Fruit fly (Drosophila melanogaster): ENCODE results near the gene Uros1.

The Uros1 gene

DNA sequence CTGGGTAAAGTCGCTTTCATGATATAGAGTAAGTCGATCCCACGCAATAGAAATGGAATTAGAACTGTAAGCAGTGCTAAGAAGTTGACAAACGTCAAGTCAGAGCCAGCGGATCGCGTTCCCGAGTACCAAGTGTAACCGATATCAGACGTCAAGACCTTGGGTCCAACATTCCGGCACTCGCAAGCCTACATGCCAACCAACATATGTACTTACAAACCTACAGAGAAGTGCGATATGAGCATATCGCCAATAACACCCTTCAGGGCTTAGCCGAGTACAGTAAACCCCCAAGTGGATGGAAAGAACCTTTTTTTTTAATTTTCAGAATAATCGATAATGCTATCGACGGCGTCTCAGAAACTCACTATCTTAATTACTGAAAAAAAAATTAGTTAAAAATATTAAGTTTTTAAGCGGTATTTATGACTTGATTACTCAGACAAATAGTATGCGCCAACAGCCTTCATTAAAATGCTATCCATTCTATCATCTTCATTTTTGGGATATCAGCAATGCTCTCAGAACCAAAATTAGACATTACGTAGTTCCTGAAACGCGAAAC is 7.5 kb downstream of the Uros1 start (continued):
- TF ChIP-seq sc (optimal IDR thresholded peaks at IDR 0.05): no peak
- TF ChIP-seq sc (GFP tag; optimal IDR thresholded peaks at IDR 0.05): no peak
- no peak for TF ChIP-seq ac (GFP tag; optimal IDR thresholded peaks at IDR 0.05)
- TF ChIP-seq Dbx (GFP tag; IDR thresholded peaks at IDR 0.05): peak; percentile 78; the same call in 2 of the 3 replicates
- TF ChIP-seq CG15479 (GFP tag; optimal IDR thresholded peaks at IDR 0.05): no peak
- TF ChIP-seq kni (GFP tag; optimal IDR thresholded peaks at IDR 0.05): no peak
- TF ChIP-seq Six4 (GFP tag; optimal IDR thresholded peaks at IDR 0.05): no peak
- TF ChIP-seq cwo (GFP tag; optimal IDR thresholded peaks at IDR 0.05): peak; percentile 67
- TF ChIP-seq HLH3B (GFP tag; IDR thresholded peaks at IDR 0.05): peak; percentile 55
- TF ChIP-seq CG4854 (GFP tag; optimal IDR thresholded peaks at IDR 0.05): peak; percentile 6
- TF ChIP-seq ind (GFP tag; optimal IDR thresholded peaks at IDR 0.05): peak; percentile 57
- TF ChIP-seq stwl (tag; optimal IDR thresholded peaks at IDR 0.05): no peak
- peak; percentile 72 for TF ChIP-seq CG7839 (tag; optimal IDR thresholded peaks at IDR 0.05)
- TF ChIP-seq run (tag; optimal IDR thresholded peaks at IDR 0.05): peak; percentile 3
- no peak for TF ChIP-seq CG8290 (GFP tag; optimal IDR thresholded peaks at IDR 0.05)
- TF ChIP-seq CG8290 (tag; optimal IDR thresholded peaks at IDR 0.05): no peak
- no peak for TF ChIP-seq CG3163 (GFP tag; optimal IDR thresholded peaks at IDR 0.05)
- 0 out of 3 replicates have a peak, but pooled peaks have one; percentile 46 for TF ChIP-seq so (GFP tag; IDR thresholded peaks at IDR 0.05)
- no peak for TF ChIP-seq Lpt (GFP tag; optimal IDR thresholded peaks at IDR 0.05)
- no peak for TF ChIP-seq gsb-n (tag; optimal IDR thresholded peaks at IDR 0.05)
- peak; percentile 38 for TF ChIP-seq Bteb2 (GFP tag; optimal IDR thresholded peaks at IDR 0.05)
- no peak for TF ChIP-seq CG30431 (GFP tag; optimal IDR thresholded peaks at IDR 0.05)
- no peak for TF ChIP-seq CG33213 (GFP tag; optimal IDR thresholded peaks at IDR 0.05)
- TF ChIP-seq CG11085 (GFP tag; IDR thresholded peaks at IDR 0.05): peak; percentile 43; the same call in 1 of the 2 replicates
- TF ChIP-seq Trl (optimal IDR thresholded peaks at IDR 0.05): no peak
- peak; percentile 37 for TF ChIP-seq Trl (GFP tag; optimal IDR thresholded peaks at IDR 0.05)
- TF ChIP-seq CG6272 (GFP tag; IDR thresholded peaks at IDR 0.05): 0 out of 2 replicates have a peak, but pooled peaks have one; percentile 16
- no peak for TF ChIP-seq amos (GFP tag; IDR thresholded peaks at IDR 0.05; ENCODE audit: partially characterized antibody)
- TF ChIP-seq dpn (GFP tag; optimal IDR thresholded peaks at IDR 0.05): peak; percentile 32 to 44
- peak; percentile 71 for TF ChIP-seq CG13296 (GFP tag; optimal IDR thresholded peaks at IDR 0.05)
- no peak for TF ChIP-seq HLHmδ (GFP tag; optimal IDR thresholded peaks at IDR 0.05)
- peak; percentile 1 for TF ChIP-seq tio (GFP tag; optimal IDR thresholded peaks at IDR 0.05)
- peak; percentile 21 for TF ChIP-seq CG6854 (GFP tag; optimal IDR thresholded peaks at IDR 0.05)
- peak; percentile 62; the same call in 1 of the 3 replicates for TF ChIP-seq zfh1 (GFP tag; IDR thresholded peaks at IDR 0.05)
- no peak for TF ChIP-seq CG8944 (GFP tag; optimal IDR thresholded peaks at IDR 0.05)
- TF ChIP-seq HLH54F (GFP tag; optimal IDR thresholded peaks at IDR 0.05): peak; percentile 40
- TF ChIP-seq Hr51 (GFP tag; optimal IDR thresholded peaks at IDR 0.05): peak in 1 of 2 experiments; percentile 67
- no peak for TF ChIP-seq shn (GFP tag; optimal IDR thresholded peaks at IDR 0.05)
- TF ChIP-seq ham (GFP tag; IDR thresholded peaks at IDR 0.05): no peak
- peak; percentile 62 for TF ChIP-seq al (GFP tag; IDR thresholded peaks at IDR 0.05)
- TF ChIP-seq H15 (GFP tag; IDR thresholded peaks at IDR 0.05): no peak
- TF ChIP-seq br (optimal IDR thresholded peaks at IDR 0.05): no peak
- TF ChIP-seq mld (GFP tag; IDR thresholded peaks at IDR 0.05; ENCODE audit: partially characterized antibody): no peak
- peak; percentile 78 for TF ChIP-seq exex (tag; optimal IDR thresholded peaks at IDR 0.05)
- peak; percentile 12 for TF ChIP-seq Dad (GFP tag; optimal IDR thresholded peaks at IDR 0.05)
- TF ChIP-seq CG10274 (GFP tag; optimal IDR thresholded peaks at IDR 0.05): no peak
- peak; percentile 50 for TF ChIP-seq CG30403 (GFP tag; optimal IDR thresholded peaks at IDR 0.05)
- no peak for TF ChIP-seq Mes4 (GFP tag; optimal IDR thresholded peaks at IDR 0.05)
- peak; percentile 51 for TF ChIP-seq Oli (tag; optimal IDR thresholded peaks at IDR 0.05)
- TF ChIP-seq CG10209 (GFP tag; optimal IDR thresholded peaks at IDR 0.05): peak; percentile 47
- peak; percentile 57 for TF ChIP-seq Sox102F (GFP tag; optimal IDR thresholded peaks at IDR 0.05)
- TF ChIP-seq MBD-R2 (GFP tag; IDR thresholded peaks at IDR 0.05): peak; percentile 27; the same call in 1 of the 2 replicates

Data from whole organism, embryonic.